Worm (Caenorhabditis elegans) whole organism, midembryonic: ENCODE results near the gene ZK622.4.
A peak's percentile ranks its signal among the peaks of the same experiment; 100 is the strongest.

Experiments
- T22C8.4 ChIP-seq: fragments of 200-800 bp; sonication (Bioruptor generic); IDR thresholded peaks from 2 replicates; pipeline ENCODE4 v1.3.6; 2022; ENCODE audit warnings: missing genetic modification characterization, missing compliant biosample characterization
- cog-1 ChIP-seq: sonication (generic microtip); optimal IDR thresholded peaks from 2 replicates; lab custom pipeline; 2016; ENCODE audit warnings: missing genetic modification characterization, missing compliant biosample characterization
- flt-1 ChIP-seq: fragments of 200-800 bp; sonication (Bioruptor generic); IDR thresholded peaks from 2 replicates; pipeline ENCODE4 v1.3.6; 2022; ENCODE audit warnings: missing genetic modification characterization, missing compliant biosample characterization
- klf-2 ChIP-seq: fragments of 200-800 bp; sonication (Bioruptor generic); conservative IDR thresholded peaks from 2 replicates; pipeline ENCODE4 v1.3.6; 2022; ENCODE audit warnings: missing genetic modification reagents, missing genetic modification characterization, missing compliant biosample characterization
- med-1 ChIP-seq: sonication (generic microtip); optimal IDR thresholded peaks from 2 replicates; lab custom pipeline; 2017; ENCODE audit warnings: missing genetic modification characterization, mild to moderate bottlenecking, missing compliant biosample characterization, antibody characterized with exemption, missing genetic modification reagents; ENCODE audit not compliant: insufficient read depth
- ref-1 ChIP-seq: fragments of 200-800 bp; sonication (Bioruptor generic); conservative IDR thresholded peaks from 2 replicates; pipeline ENCODE4 v1.3.6; 2022; ENCODE audit warnings: missing genetic modification reagents, missing genetic modification characterization, missing compliant biosample characterization
- tab-1 ChIP-seq: fragments of 200-800 bp; sonication (Bioruptor generic); IDR thresholded peaks from 2 replicates; pipeline ENCODE4 v1.3.6; 2022; ENCODE audit warnings: missing genetic modification characterization, missing compliant biosample characterization
- ztf-23 ChIP-seq: fragments of 200-800 bp; sonication (Bioruptor generic); IDR thresholded peaks from 2 replicates; pipeline ENCODE4 v1.3.6; 2022; ENCODE audit warnings: missing genetic modification reagents, missing genetic modification characterization, missing compliant biosample characterization
- ztf-29 ChIP-seq: fragments of 200-800 bp; sonication (Bioruptor generic); IDR thresholded peaks from 2 replicates; pipeline ENCODE4 v1.3.6; 2022; ENCODE audit warnings: missing genetic modification reagents, missing genetic modification characterization, missing compliant biosample characterization

Gene ZK622.4

ce11 chrII:5335370-5336034 is 43.0 kb downstream of the ZK622.4 start:
- TF ChIP-seq cog-1 (tag; lab: Kevin White, UChicago) (no peak), T22C8.4 (GFP tag; lab: Robert Waterston, UW) (no peak), med-1 (GFP tag; lab: Kevin White, UChicago) (no peak), tab-1 (no peak), ref-1 (GFP tag; lab: Robert Waterston, UW) (no peak), ztf-29 (no peak), klf-2 (no peak), flt-1 (GFP tag; lab: Robert Waterston, UW) (no peak), ztf-23 (GFP tag; lab: Robert Waterston, UW) (no peak)

- TF ChIP-seq ztf-23 (GFP tag; lab: Robert Waterston, UW) (peak; percentile 63; the same call in 1 of the 2 replicates), T22C8.4 (GFP tag; lab: Robert Waterston, UW) (no peak), ztf-29 (0 out of 2 replicates have a peak, but pooled peaks have one; percentile 42), flt-1 (GFP tag; lab: Robert Waterston, UW) (0 out of 2 replicates have a peak, but pooled peaks have one; percentile 8)
These were observed 43.5 kb downstream of the ZK622.4 start for ce11 chrII:5336035-5336376.

ce11 chrII:5336660-5337494 is 44.4 kb downstream of the ZK622.4 start:
- no peak for TF ChIP-seq ztf-23 (GFP tag; lab: Robert Waterston, UW)
- TF ChIP-seq cog-1 (tag; lab: Kevin White, UChicago) = peak; percentile 18

DNA sequence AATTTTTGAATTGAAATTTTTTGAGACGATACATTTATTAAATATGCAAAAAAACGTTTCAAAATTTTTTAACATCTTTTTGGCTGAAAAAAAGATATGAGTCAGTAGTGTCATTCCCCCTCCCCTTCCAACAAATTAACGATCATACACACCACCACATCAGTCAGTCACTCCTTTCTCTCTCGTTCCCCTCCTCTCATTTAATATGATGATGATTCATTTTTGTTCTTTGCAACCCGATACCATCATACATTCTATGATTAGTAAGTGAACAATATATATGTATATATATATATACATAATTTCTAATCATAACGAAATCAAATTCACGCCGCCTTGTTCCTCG is 45.0 kb downstream of the ZK622.4 start:
- no peak for TF ChIP-seq tab-1
- no peak for TF ChIP-seq T22C8.4 (GFP tag; lab: Robert Waterston, UW)
- no peak for TF ChIP-seq ztf-29
- TF ChIP-seq ztf-23 (GFP tag; lab: Robert Waterston, UW) = no peak
- no peak for TF ChIP-seq cog-1 (tag; lab: Kevin White, UChicago)
- no peak for TF ChIP-seq flt-1 (GFP tag; lab: Robert Waterston, UW)
- TF ChIP-seq ref-1 (GFP tag; lab: Robert Waterston, UW) = no peak
- TF ChIP-seq med-1 (GFP tag; lab: Kevin White, UChicago) = no peak
- TF ChIP-seq klf-2 = no peak

DNA sequence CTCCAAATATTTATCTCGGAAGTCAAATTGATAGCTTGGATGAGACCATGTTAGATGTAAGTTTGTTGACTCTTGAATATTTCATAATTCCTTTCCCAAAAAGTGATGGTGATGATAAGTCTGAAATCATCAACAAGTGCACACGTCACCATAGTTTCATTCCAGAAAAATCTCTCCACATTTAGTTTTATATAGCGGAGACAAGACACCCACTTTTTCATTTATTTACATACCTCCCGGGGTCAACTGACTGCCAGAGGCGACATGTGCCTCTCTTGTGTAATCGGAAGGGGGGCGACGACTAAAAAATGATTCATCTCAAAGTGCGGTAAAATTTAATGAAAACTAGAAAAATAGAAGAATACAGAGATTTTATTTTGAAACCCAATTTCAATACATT is 45.8 kb downstream of the ZK622.4 start:
- no peak for TF ChIP-seq flt-1 (GFP tag; lab: Robert Waterston, UW)
- TF ChIP-seq T22C8.4 (GFP tag; lab: Robert Waterston, UW) = no peak
- TF ChIP-seq med-1 (GFP tag; lab: Kevin White, UChicago) = no peak
- no peak for TF ChIP-seq klf-2

DNA sequence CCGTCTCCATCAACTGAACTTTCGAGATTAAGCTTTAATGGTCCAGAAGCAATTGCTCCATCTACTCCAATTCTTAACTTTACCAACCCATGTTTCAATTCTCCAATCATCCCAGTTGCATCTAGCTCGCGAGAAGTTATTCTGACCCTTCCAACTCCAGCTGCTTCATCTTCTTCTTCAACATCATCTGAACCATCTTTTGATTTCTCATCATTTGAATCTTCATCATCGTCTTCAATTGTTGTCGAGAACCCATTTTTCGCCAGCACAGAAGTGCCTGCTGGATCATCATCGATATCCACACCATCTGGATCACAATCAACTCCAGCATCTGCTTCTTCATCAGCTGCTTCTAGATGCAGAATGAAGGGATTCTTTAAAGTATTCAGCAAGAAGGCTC is 47.0 kb downstream of the ZK622.4 start:
- TF ChIP-seq ztf-23 (GFP tag; lab: Robert Waterston, UW) (no peak), T22C8.4 (GFP tag; lab: Robert Waterston, UW) (no peak), ztf-29 (no peak), klf-2 (no peak), flt-1 (GFP tag; lab: Robert Waterston, UW) (no peak), ref-1 (GFP tag; lab: Robert Waterston, UW) (no peak), cog-1 (tag; lab: Kevin White, UChicago) (no peak), med-1 (GFP tag; lab: Kevin White, UChicago) (no peak)

ce11 chrII:5340672-5341568 is 48.4 kb downstream of the ZK622.4 start:
- TF ChIP-seq ref-1 (GFP tag; lab: Robert Waterston, UW) (no peak), klf-2 (no peak), flt-1 (GFP tag; lab: Robert Waterston, UW) (no peak), cog-1 (tag; lab: Kevin White, UChicago) (no peak), T22C8.4 (GFP tag; lab: Robert Waterston, UW) (no peak), ztf-29 (no peak), med-1 (GFP tag; lab: Kevin White, UChicago) (no peak), tab-1 (no peak), ztf-23 (GFP tag; lab: Robert Waterston, UW) (no peak)

- TF ChIP-seq tab-1 (no peak), ztf-23 (GFP tag; lab: Robert Waterston, UW) (no peak), cog-1 (tag; lab: Kevin White, UChicago) (no peak), med-1 (GFP tag; lab: Kevin White, UChicago) (no peak), flt-1 (GFP tag; lab: Robert Waterston, UW) (no peak), ref-1 (GFP tag; lab: Robert Waterston, UW) (no peak), ztf-29 (no peak), klf-2 (no peak), T22C8.4 (GFP tag; lab: Robert Waterston, UW) (no peak)
These were observed 49.1 kb downstream of the ZK622.4 start for ce11 chrII:5341573-5341972.

DNA sequence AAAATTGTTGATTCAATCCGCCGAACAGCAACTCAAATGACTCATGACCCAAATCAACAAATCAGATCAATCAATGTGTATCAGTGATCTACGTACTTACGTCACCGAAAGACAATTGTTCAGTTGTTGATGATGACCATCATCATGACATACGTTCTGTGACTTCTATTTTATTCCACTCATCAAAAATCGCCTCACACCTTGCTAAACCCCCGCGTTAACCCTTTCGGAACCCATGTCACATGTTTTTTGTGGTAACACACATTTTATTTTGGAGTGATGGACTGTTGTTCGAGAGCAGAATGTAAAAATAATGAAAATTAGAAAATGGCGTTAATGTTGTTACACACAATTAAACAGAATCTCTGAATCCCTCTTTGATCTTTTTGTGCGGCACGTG is 49.9 kb downstream of the ZK622.4 start:
- TF ChIP-seq med-1 (GFP tag; lab: Kevin White, UChicago) = no peak
